Worm (Caenorhabditis elegans): Measurements from ENCODE around the gene F07C6.3.

DNA sequence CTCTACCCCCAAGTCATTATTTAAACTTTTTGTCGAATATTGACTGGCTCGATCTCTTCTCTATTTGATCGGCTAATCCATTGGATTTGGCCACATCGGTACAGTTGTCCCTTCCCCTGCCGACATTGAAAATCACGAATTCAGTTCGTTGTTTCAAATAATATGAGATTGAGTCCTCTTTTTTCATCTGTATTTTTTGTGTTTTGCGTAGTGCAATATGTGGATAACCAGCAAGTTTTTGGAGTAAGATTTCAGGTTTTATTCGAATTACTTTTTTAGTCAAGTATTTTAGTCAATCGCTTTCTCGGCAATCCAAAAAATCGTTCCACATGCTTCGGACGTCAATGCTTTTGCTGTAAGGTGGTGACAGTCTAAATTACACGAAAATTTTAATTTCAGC is at the start of gene F07C6.3:
- no peak for TF ChIP-seq nhr-28 (tag; optimal IDR thresholded peaks at IDR 0.05)
- no peak for TF ChIP-seq snpc-4 (tag; optimal IDR thresholded peaks at IDR 0.05)
- no peak for TF ChIP-seq unc-62 (GFP tag; optimal IDR thresholded peaks at IDR 0.05)
- no peak for TF ChIP-seq elt-1 (tag; optimal IDR thresholded peaks at IDR 0.05; ENCODE audit: borderline replicate concordance, insufficient read depth)
- TF ChIP-seq mab-5 (tag; optimal IDR thresholded peaks at IDR 0.05), result no peak
- no peak for TF ChIP-seq nhr-76 (tag; optimal IDR thresholded peaks at IDR 0.05)
- no peak for TF ChIP-seq drap-1 (GFP tag; optimal IDR thresholded peaks at IDR 0.05)
- TF ChIP-seq lin-32 (GFP tag; optimal IDR thresholded peaks at IDR 0.05), result no peak
- TF ChIP-seq mep-1 (tag; optimal IDR thresholded peaks at IDR 0.05), result no peak
- TF ChIP-seq sptf-1 (tag; optimal IDR thresholded peaks at IDR 0.05), result no peak
- TF ChIP-seq unc-39 (tag; optimal IDR thresholded peaks at IDR 0.05), result no peak
- TF ChIP-seq unc-120 (tag; optimal IDR thresholded peaks at IDR 0.05; ENCODE audit: poor library complexity, severe bottlenecking), result no peak

Data from whole organism, mixed stage, embryonic.